Worm (Caenorhabditis elegans) whole organism, L4/young adult: ENCODE measurements around the gene fbxa-80.

Experiments used
- dao-5 ChIP-seq: sonication (generic microtip); optimal IDR thresholded peaks from 2 replicates; lab custom pipeline; 2016; ENCODE audit warnings: missing genotype, missing genetic modification characterization, moderate library complexity, missing compliant biosample characterization
- him-1 ChIP-seq: sonication (generic microtip); optimal IDR thresholded peaks from 2 replicates; lab custom pipeline; 2016; ENCODE audit warnings: missing genotype, missing genetic modification reagents, missing genetic modification characterization, missing compliant biosample characterization

DNA sequence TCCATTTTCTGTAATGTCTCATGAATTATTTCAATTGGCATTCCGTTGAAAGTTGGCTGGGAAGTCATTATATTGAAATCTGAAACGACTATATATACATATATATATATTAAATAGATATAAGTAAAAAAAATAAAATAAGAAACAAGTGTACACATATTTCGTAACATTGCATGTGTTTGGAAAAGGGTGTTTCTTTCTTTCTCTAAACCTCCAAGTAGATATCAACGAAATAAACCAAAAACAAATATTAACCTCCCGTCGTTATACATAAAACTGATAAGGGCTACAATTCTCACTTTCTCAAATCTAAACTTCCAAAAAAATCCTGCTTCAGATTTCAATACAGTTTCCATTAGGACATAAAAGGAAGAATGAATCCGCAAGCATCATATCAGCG, 6.8 kb downstream of the fbxa-80 start, which contains the start of gene fbxa-79:
- TF ChIP-seq dao-5 (tag; lab: Kevin White, UChicago), result no peak
- TF ChIP-seq him-1 (tag; lab: Kevin White, UChicago), result no peak
